Worm (Caenorhabditis elegans) whole organism, L3 larva: ENCODE data around the gene F46B3.8.

Experiments
- ama-1 ChIP-seq: fragments of 150-350 bp; optimal IDR thresholded peaks from 2 replicates; lab custom pipeline; 2018
- fos-1 ChIP-seq: fragments of 150-350 bp; optimal IDR thresholded peaks from 2 replicates; lab custom pipeline; 2014; ENCODE audit warnings: missing biosample characterization, missing genetic modification characterization
- hmg-11 ChIP-seq: sonication (generic microtip); optimal IDR thresholded peaks from 2 replicates; lab custom pipeline; 2016; ENCODE audit warnings: missing genetic modification characterization, missing compliant biosample characterization
- lin-15B ChIP-seq: fragments of 150-350 bp; optimal IDR thresholded peaks from 2 replicates; lab custom pipeline; 2014; ENCODE audit warnings: missing biosample characterization, missing genetic modification characterization
- mdl-1 ChIP-seq: fragments of 150-350 bp; optimal IDR thresholded peaks from 2 replicates; lab custom pipeline; 2014; ENCODE audit warnings: missing biosample characterization, missing genetic modification characterization
- nhr-11 ChIP-seq: fragments of 150-350 bp; optimal IDR thresholded peaks from 2 replicates; lab custom pipeline; 2014; ENCODE audit warnings: missing biosample characterization, missing genetic modification characterization
- nhr-12 ChIP-seq: fragments of 150-350 bp; optimal IDR thresholded peaks from 2 replicates; lab custom pipeline; 2014; ENCODE audit warnings: missing biosample characterization, missing genetic modification characterization
- nhr-237 ChIP-seq: fragments of 150-350 bp; optimal IDR thresholded peaks from 2 replicates; lab custom pipeline; 2014; ENCODE audit warnings: missing biosample characterization, missing genetic modification characterization
- nhr-77 ChIP-seq: fragments of 150-350 bp; optimal IDR thresholded peaks from 2 replicates; lab custom pipeline; 2014; ENCODE audit warnings: missing biosample characterization, missing genetic modification characterization
- pha-4 ChIP-seq: fragments of 150-350 bp; optimal IDR thresholded peaks from 2 replicates; lab custom pipeline; 2014; ENCODE audit warnings: missing biosample characterization, missing genetic modification reagents, missing genetic modification characterization
- sea-2 ChIP-seq: fragments of 150-350 bp; sonication (generic microtip); optimal IDR thresholded peaks from 4 replicates; lab custom pipeline; 2014; ENCODE audit warnings: missing biosample characterization, missing genetic modification reagents, missing genetic modification characterization
- unc-39 ChIP-seq: sonication (generic microtip); optimal IDR thresholded peaks from 4 replicates; lab custom pipeline; 2017; ENCODE audit warnings: missing biosample characterization, missing genetic modification characterization
- zag-1 ChIP-seq: fragments of 150-350 bp; optimal IDR thresholded peaks from 2 replicates; lab custom pipeline; 2014; ENCODE audit warnings: missing biosample characterization, missing genetic modification characterization
- ztf-11 ChIP-seq: fragments of 150-350 bp; optimal IDR thresholded peaks from 2 replicates; lab custom pipeline; 2014; ENCODE audit warnings: missing biosample characterization, missing genetic modification characterization

DNA sequence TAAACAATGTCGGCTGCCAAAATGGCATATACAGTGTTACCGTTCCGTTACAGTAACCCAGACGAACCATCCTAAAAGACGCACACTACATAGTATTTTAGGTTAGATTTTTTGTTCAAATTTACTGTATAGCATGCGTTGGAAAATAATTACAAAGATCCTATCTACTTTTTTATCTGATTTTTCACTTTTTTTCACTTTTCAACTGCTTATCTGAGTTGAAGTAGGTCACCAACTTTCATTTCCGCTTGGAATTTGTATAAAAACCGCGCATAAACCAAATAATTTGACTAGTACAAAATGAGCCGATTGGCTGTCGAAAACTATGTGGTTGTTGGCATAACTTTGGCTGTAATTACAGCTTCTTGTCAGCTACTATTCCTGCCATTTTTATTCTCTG, 23.2 kb downstream of the F46B3.8 start, which contains the start of gene col-163:
- TF ChIP-seq nhr-77 (tag; lab: Kevin White, UChicago): no peak
- TF ChIP-seq fos-1 (tag; lab: Kevin White, UChicago): no peak
- TF ChIP-seq zag-1 (tag; lab: Kevin White, UChicago): no peak
- no peak for TF ChIP-seq nhr-11 (tag; lab: Kevin White, UChicago)
- TF ChIP-seq mdl-1: no peak
- TF ChIP-seq ama-1: no peak
- no peak for TF ChIP-seq sea-2
- TF ChIP-seq nhr-237 (tag; lab: Kevin White, UChicago): no peak
- no peak for TF ChIP-seq unc-39
- TF ChIP-seq ztf-11: no peak
- no peak for TF ChIP-seq hmg-11 (tag; lab: Kevin White, UChicago)
- no peak for TF ChIP-seq nhr-12 (tag; lab: Kevin White, UChicago)
- TF ChIP-seq lin-15B (tag; lab: Kevin White, UChicago): no peak
- TF ChIP-seq pha-4 (tag; lab: Kevin White, UChicago): no peak
